Worm (Caenorhabditis elegans) whole organism, L4 larva: ENCODE results near the gene clic-1.

Source experiments
- T20F7.1 ChIP-seq: fragments of 200-800 bp; sonication (Bioruptor generic); optimal IDR thresholded peaks from 2 replicates; lab custom pipeline; 2018; ENCODE audit warnings: mild to moderate bottlenecking, missing genetic modification characterization, missing compliant biosample characterization
- ama-1 ChIP-seq: fragments of 150-350 bp; optimal IDR thresholded peaks from 2 replicates; lab custom pipeline; 2014; ENCODE audit warnings: inconsistent platforms, mixed read lengths
- lin-1 ChIP-seq: fragments of 200-800 bp; sonication (Bioruptor generic); IDR thresholded peaks from 2 replicates; pipeline ENCODE4 v1.3.6; 2022; ENCODE audit warnings: missing genetic modification reagents, missing genetic modification characterization, missing compliant biosample characterization

DNA sequence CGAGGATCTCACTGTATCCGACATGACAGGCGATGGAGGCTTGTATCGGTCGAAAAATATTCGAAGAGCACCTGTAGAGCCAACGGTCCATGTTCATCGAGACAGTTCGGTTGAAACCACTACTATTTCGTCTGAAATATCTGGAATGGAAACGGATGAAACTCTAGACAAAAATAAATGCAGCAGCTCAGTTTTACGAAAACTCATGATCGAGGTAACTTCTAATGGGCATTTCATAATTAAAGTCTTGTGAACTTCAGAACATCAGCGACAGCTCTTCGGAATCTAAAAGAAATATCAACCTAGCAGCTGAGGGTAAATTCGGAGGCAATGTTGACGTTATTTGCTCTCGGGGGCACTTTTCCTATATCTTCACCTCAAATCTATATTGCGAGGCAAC, 40.5 kb upstream of the clic-1 start:
- TF ChIP-seq lin-1 (no peak), T20F7.1 (GFP tag; lab: Kevin White, UChicago) (no peak), ama-1 (lab: Kevin White, UChicago) (no peak)
